Worm (Caenorhabditis elegans) whole organism, early embryonic: Measurements from ENCODE around the gene K02F6.3.

Experiments
- ets-7 ChIP-seq: sonication (generic microtip); optimal IDR thresholded peaks from 2 replicates; lab custom pipeline; 2016; ENCODE audit warnings: missing genotype, missing genetic modification characterization, missing compliant biosample characterization
- pes-1 ChIP-seq: fragments of 200-800 bp; sonication (Bioruptor generic); IDR thresholded peaks from 2 replicates; pipeline ENCODE4 v1.3.6; 2022; ENCODE audit warnings: missing genetic modification reagents, missing genetic modification characterization, missing compliant biosample characterization
- sea-1 ChIP-seq: fragments of 200-800 bp; sonication (Bioruptor generic); conservative IDR thresholded peaks from 2 replicates; pipeline ENCODE4 v1.3.6; 2022; ENCODE audit warnings: missing genetic modification characterization, missing compliant biosample characterization

DNA sequence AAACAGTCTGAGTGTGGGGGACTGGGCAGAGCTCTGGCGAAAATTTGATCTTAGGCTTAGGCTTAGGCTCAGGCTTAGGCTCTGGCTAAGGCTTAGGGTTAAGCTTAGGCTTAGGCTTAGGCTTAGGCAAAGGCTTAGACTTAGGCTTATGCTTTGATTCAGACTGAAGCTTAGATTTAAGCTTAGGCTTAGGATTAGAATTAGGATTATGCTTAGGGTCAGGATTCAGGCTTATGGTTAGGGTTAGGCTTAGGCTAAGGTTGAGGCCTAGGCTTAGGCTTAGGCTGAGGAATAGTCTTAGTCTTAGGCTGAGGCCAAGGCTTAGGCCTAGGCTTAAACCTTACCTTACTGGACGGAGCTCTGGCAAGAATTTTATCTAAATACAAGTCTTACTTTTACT, 19.1 kb upstream of the K02F6.3 start:
- TF ChIP-seq pes-1 (GFP tag; lab: Robert Waterston, UW) = no peak
- no peak for TF ChIP-seq sea-1 (GFP tag; lab: Robert Waterston, UW)
- no peak for TF ChIP-seq ets-7 (tag; lab: Kevin White, UChicago)
